Worm (Caenorhabditis elegans): ENCODE data around the gene C10G8.4.
A peak's percentile ranks its signal among the peaks of the same experiment; 100 is the strongest.

The C10G8.4 gene

DNA sequence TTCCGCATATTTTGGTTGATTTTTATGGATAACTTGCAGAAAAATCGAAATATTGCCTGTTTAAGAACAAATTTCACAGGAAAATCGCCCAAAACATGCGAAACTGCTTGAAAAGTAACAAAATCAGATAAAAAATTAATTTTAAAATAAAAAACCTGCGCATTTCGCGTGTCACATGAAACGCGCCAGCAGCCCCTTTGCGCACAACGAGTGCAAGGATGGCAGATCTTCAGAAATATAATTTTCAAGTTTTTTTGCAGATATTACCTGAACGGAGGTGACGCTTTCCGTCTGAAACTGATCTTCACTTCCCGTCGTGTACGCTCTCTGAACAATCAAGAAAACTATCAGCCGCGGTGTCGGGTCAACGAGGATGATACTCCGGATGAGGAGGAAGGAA lies 36.8 kb upstream of the C10G8.4 start (continued):
- TF ChIP-seq snu-23 (GFP tag; optimal IDR thresholded peaks at IDR 0.05) = peak; percentile 34
- TF ChIP-seq nhr-90 (tag; optimal IDR thresholded peaks at IDR 0.05; ENCODE audit: poor library complexity) = peak; percentile 5
- no peak for TF ChIP-seq unc-62 (GFP tag; optimal IDR thresholded peaks at IDR 0.05)
- TF ChIP-seq unc-130 (tag; optimal IDR thresholded peaks at IDR 0.05) = no peak
- peak; percentile 20 for TF ChIP-seq lin-15B (tag; optimal IDR thresholded peaks at IDR 0.05)
- no peak for TF ChIP-seq F16B12.6 (tag; optimal IDR thresholded peaks at IDR 0.05)
- no peak for TF ChIP-seq unc-30 (tag; optimal IDR thresholded peaks at IDR 0.05)
- peak; percentile 64 for TF ChIP-seq nhr-47 (tag; optimal IDR thresholded peaks at IDR 0.05)
- TF ChIP-seq grh-1 (GFP tag; IDR thresholded peaks at IDR 0.05) = 0 out of 2 replicates have a peak, but pooled peaks have one; percentile 20
- no peak for TF ChIP-seq Y116A8C.19 (tag; optimal IDR thresholded peaks at IDR 0.05; ENCODE audit: borderline replicate concordance)
- no peak for TF ChIP-seq nhr-76 (tag; optimal IDR thresholded peaks at IDR 0.05)
- TF ChIP-seq pag-3 (tag; optimal IDR thresholded peaks at IDR 0.05; ENCODE audit: borderline replicate concordance, insufficient read depth) = no peak
- TF ChIP-seq irx-1 (tag; optimal IDR thresholded peaks at IDR 0.05) = no peak
- TF ChIP-seq C16A3.4 (tag; optimal IDR thresholded peaks at IDR 0.05) = peak; percentile 22
- no peak for TF ChIP-seq efl-3 (GFP tag; optimal IDR thresholded peaks at IDR 0.05)
- TF ChIP-seq ceh-8 (GFP tag; optimal IDR thresholded peaks at IDR 0.05) = no peak
- TF ChIP-seq pax-3 (tag; optimal IDR thresholded peaks at IDR 0.05) = no peak
- TF ChIP-seq xbp-1 (tag; optimal IDR thresholded peaks at IDR 0.05) = peak; percentile 33
- TF ChIP-seq mdl-1 (tag; optimal IDR thresholded peaks at IDR 0.05) = peak in 1 of 2 experiments; percentile 32
- TF ChIP-seq nhr-12 (tag; optimal IDR thresholded peaks at IDR 0.05) = no peak
- TF ChIP-seq fkh-4 (tag; optimal IDR thresholded peaks at IDR 0.05; ENCODE audit: borderline replicate concordance) = no peak
- peak; percentile 38 to 61 (median 42) for TF ChIP-seq ceh-82 (tag; optimal IDR thresholded peaks at IDR 0.05)
- no peak for TF ChIP-seq lir-3 (tag; optimal IDR thresholded peaks at IDR 0.05; ENCODE audit: poor library complexity)
- TF ChIP-seq ztf-4 (tag; optimal IDR thresholded peaks at IDR 0.05) = no peak
- TF ChIP-seq lin-35 (GFP tag; optimal IDR thresholded peaks at IDR 0.05) = peak; percentile 67 to 80
- TF ChIP-seq nhr-85 (tag) = no peak
- peak; percentile 35 for TF ChIP-seq skn-1 (tag; optimal IDR thresholded peaks at IDR 0.05)
- peak; percentile 25 for TF ChIP-seq lin-13 (GFP tag; optimal IDR thresholded peaks at IDR 0.05)
- TF ChIP-seq nhr-77 (tag; optimal IDR thresholded peaks at IDR 0.05) = no peak
- no peak for TF ChIP-seq fos-1 (tag; optimal IDR thresholded peaks at IDR 0.05)
- TF ChIP-seq nhr-19 (GFP tag; conservative IDR thresholded peaks at IDR 0.05) = peak; percentile 62
- TF ChIP-seq ceh-88 (GFP tag; IDR thresholded peaks at IDR 0.05) = no peak
- TF ChIP-seq isw-1 (GFP tag; IDR thresholded peaks at IDR 0.05) = peak; percentile 24
- no peak for TF ChIP-seq mef-2 (tag; optimal IDR thresholded peaks at IDR 0.05)
- TF ChIP-seq elt-3 (tag; optimal IDR thresholded peaks at IDR 0.05) = no peak
- TF ChIP-seq ztf-11 (tag; optimal IDR thresholded peaks at IDR 0.05) = no peak
- no peak for TF ChIP-seq ceh-90 (tag; optimal IDR thresholded peaks at IDR 0.05)
- TF ChIP-seq fkh-10 (GFP tag; optimal IDR thresholded peaks at IDR 0.05) = no peak
- no peak for TF ChIP-seq aha-1 (tag; optimal IDR thresholded peaks at IDR 0.05)
- TF ChIP-seq hpl-2 (GFP tag; optimal IDR thresholded peaks at IDR 0.05) = no peak
- TF ChIP-seq fkh-8 (tag; optimal IDR thresholded peaks at IDR 0.05) = peak; percentile 26
- no peak for TF ChIP-seq lin-39 (tag; optimal IDR thresholded peaks at IDR 0.05)
- no peak for TF ChIP-seq hlh-4 (tag; optimal IDR thresholded peaks at IDR 0.05)
- TF ChIP-seq vab-15 (tag; optimal IDR thresholded peaks at IDR 0.05) = no peak
- TF ChIP-seq sup-37 (GFP tag; optimal IDR thresholded peaks at IDR 0.05) = no peak
- TF ChIP-seq nhr-20 (tag; optimal IDR thresholded peaks at IDR 0.05) = peak; percentile 61
- TF ChIP-seq nhr-71 (tag; optimal IDR thresholded peaks at IDR 0.05) = peak; percentile 80
- no peak for TF ChIP-seq pqm-1 (tag; optimal IDR thresholded peaks at IDR 0.05)
- TF ChIP-seq tbx-2 (tag; optimal IDR thresholded peaks at IDR 0.05) = peak; percentile 42
- peak; percentile 35 for TF ChIP-seq unc-86 (tag; optimal IDR thresholded peaks at IDR 0.05)
- peak; percentile 5 for TF ChIP-seq egl-13 (tag; optimal IDR thresholded peaks at IDR 0.05)
- no peak for TF ChIP-seq C34B4.2 (tag; optimal IDR thresholded peaks at IDR 0.05)
- TF ChIP-seq mab-9 (GFP tag; IDR thresholded peaks at IDR 0.05) = no peak

All from whole organism, L1 larva.